Worm (Caenorhabditis elegans) whole organism, L1 larva: Measurements from ENCODE around the gene umps-1.

Experiments
- C16A3.4 ChIP-seq: fragments of 150-350 bp; optimal IDR thresholded peaks from 2 replicates; lab custom pipeline; 2014; ENCODE audit warnings: missing biosample characterization, missing genetic modification characterization
- aly-2 ChIP-seq: fragments of 150-350 bp; optimal IDR thresholded peaks from 2 replicates; lab custom pipeline; 2014; ENCODE audit warnings: missing biosample characterization, missing genetic modification characterization
- ama-1 ChIP-seq: fragments of 150-350 bp; optimal IDR thresholded peaks from 2 replicates; lab custom pipeline; 2014
- ceh-82 ChIP-seq, 3 experiments: fragments of 150-350 bp in 1 of 3; sonication (generic microtip) in 2 of 3; optimal IDR thresholded peaks; 2 replicates each; lab custom pipeline; 2014 to 2017; ENCODE audit warnings: missing biosample characterization in 3 of 3, missing genetic modification characterization in 3 of 3
- egl-13 ChIP-seq: sonication (generic microtip); optimal IDR thresholded peaks from 2 replicates; lab custom pipeline; 2016; ENCODE audit warnings: missing genotype, missing genetic modification reagents, missing genetic modification characterization, missing compliant biosample characterization
- grh-1 ChIP-seq: fragments of 200-800 bp; sonication (Bioruptor generic); IDR thresholded peaks from 2 replicates; pipeline ENCODE4 v1.3.6; 2022; ENCODE audit warnings: missing genetic modification reagents, missing genetic modification characterization, missing compliant biosample characterization
- nhr-12 ChIP-seq: sonication (generic microtip); optimal IDR thresholded peaks from 2 replicates; lab custom pipeline; 2017; ENCODE audit warnings: missing biosample characterization, missing genetic modification characterization
- nhr-71 ChIP-seq: sonication (generic microtip); optimal IDR thresholded peaks from 2 replicates; lab custom pipeline; 2016; ENCODE audit warnings: mild to moderate bottlenecking, missing genetic modification characterization, moderate library complexity, missing compliant biosample characterization
- unc-62 ChIP-seq: fragments of 150-350 bp; optimal IDR thresholded peaks from 2 replicates; lab custom pipeline; 2014; ENCODE audit warnings: missing biosample characterization, missing genetic modification reagents, missing genetic modification characterization
- unc-86 ChIP-seq: sonication (generic microtip); optimal IDR thresholded peaks from 2 replicates; lab custom pipeline; 2016; ENCODE audit warnings: missing genetic modification characterization, missing compliant biosample characterization
- unc-98 ChIP-seq: fragments of 200-800 bp; sonication (Bioruptor generic); IDR thresholded peaks from 2 replicates; pipeline ENCODE4 v1.3.6; 2022; ENCODE audit warnings: missing genetic modification characterization, missing compliant biosample characterization

ce11 chrIII:10355382-10355781, 2.1 kb downstream of the umps-1 start, which contains the start of gene spp-1:
- no peak for TF ChIP-seq aly-2 (tag; lab: Kevin White, UChicago)
- TF ChIP-seq unc-62 (GFP tag; lab: Kevin White, UChicago), result no peak
- TF ChIP-seq unc-98 (GFP tag; lab: Robert Waterston, UW), result no peak
- no peak for TF ChIP-seq C16A3.4 (tag; lab: Kevin White, UChicago)
- peak; percentile 37 for TF ChIP-seq ama-1 (lab: Kevin White, UChicago)
- TF ChIP-seq nhr-12 (tag; lab: Kevin White, UChicago), result no peak
- TF ChIP-seq nhr-71 (tag; lab: Kevin White, UChicago), result no peak
- TF ChIP-seq egl-13 (tag; lab: Kevin White, UChicago), result no peak
- no peak for TF ChIP-seq ceh-82 (tag; optimal IDR thresholded peaks at IDR 0.05; lab: Kevin White, UChicago)
- TF ChIP-seq unc-86 (tag; lab: Kevin White, UChicago), result no peak
- no peak for TF ChIP-seq grh-1 (GFP tag; lab: Robert Waterston, UW)
